Fruit fly (Drosophila melanogaster) whole organism, adult: Measurements from ENCODE around the gene mRpS11.
A peak's percentile ranks its signal among the peaks of the same experiment; 100 is the strongest.

Experiments
- CG11617 ChIP-seq: fragments of 200-800 bp; sonication (Bioruptor generic); optimal IDR thresholded peaks from 2 replicates; lab custom pipeline; 2017; ENCODE audit warnings: mild to moderate bottlenecking, missing biosample characterization, missing genetic modification reagents, missing genetic modification characterization
- CG12768 ChIP-seq: fragments of 200-800 bp; sonication (Bioruptor generic); optimal IDR thresholded peaks from 2 replicates; lab custom pipeline; 2017; ENCODE audit warnings: missing biosample characterization, missing genetic modification characterization, mild to moderate bottlenecking, moderate library complexity, missing genetic modification reagents
- CG33017 ChIP-seq: fragments of 200-800 bp; sonication (Bioruptor generic); optimal IDR thresholded peaks from 2 replicates; lab custom pipeline; 2018; ENCODE audit warnings: missing biosample characterization, mild to moderate bottlenecking, missing genetic modification characterization, moderate library complexity
- CG7045 ChIP-seq: fragments of 200-800 bp; sonication (Bioruptor generic); optimal IDR thresholded peaks from 2 replicates; lab custom pipeline; 2017; ENCODE audit warnings: missing biosample characterization, mild to moderate bottlenecking, missing genetic modification characterization
- CG7101 ChIP-seq: fragments of 200-800 bp; sonication (Bioruptor generic); optimal IDR thresholded peaks from 2 replicates; lab custom pipeline; 2018; ENCODE audit warnings: missing biosample characterization, mild to moderate bottlenecking, missing genetic modification characterization, moderate library complexity
- Clk ChIP-seq: fragments of 200-800 bp; sonication (Bioruptor generic); optimal IDR thresholded peaks from 2 replicates; lab custom pipeline; 2017; ENCODE audit warnings: missing biosample characterization, missing genetic modification characterization
- Mnt ChIP-seq: fragments of 200-800 bp; sonication (Bioruptor generic); optimal IDR thresholded peaks from 2 replicates; lab custom pipeline; 2016; ENCODE audit warnings: missing biosample characterization, mild to moderate bottlenecking, missing genetic modification characterization
- cic ChIP-seq: fragments of 200-800 bp; sonication (Bioruptor generic); optimal IDR thresholded peaks from 2 replicates; lab custom pipeline; 2017; ENCODE audit warnings: missing biosample characterization, mild to moderate bottlenecking, missing genetic modification characterization, moderate library complexity
- ovo ChIP-seq: fragments of 200-800 bp; sonication (Bioruptor generic); optimal IDR thresholded peaks from 2 replicates; lab custom pipeline; 2016; ENCODE audit warnings: missing biosample characterization, missing genetic modification characterization
- tj ChIP-seq: fragments of 200-800 bp; sonication (Bioruptor generic); optimal IDR thresholded peaks from 3 replicates; lab custom pipeline; 2017; ENCODE audit warnings: missing biosample characterization, mild to moderate bottlenecking, missing genetic modification characterization, moderate library complexity

- TF ChIP-seq Mnt (GFP tag; lab: Kevin White, UChicago), result no peak
- peak; percentile 25 for TF ChIP-seq CG7101 (tag; lab: Kevin White, UChicago)
- no peak for TF ChIP-seq ovo (GFP tag; lab: Kevin White, UChicago)
- no peak for TF ChIP-seq CG33017 (tag; lab: Kevin White, UChicago)
- no peak for TF ChIP-seq Clk
- TF ChIP-seq cic, result no peak
- TF ChIP-seq CG7045 (GFP tag; lab: Kevin White, UChicago), result peak; percentile 46
- peak; percentile 51 for TF ChIP-seq CG11617 (GFP tag; lab: Kevin White, UChicago)
- no peak for TF ChIP-seq CG12768
- TF ChIP-seq tj (GFP tag; lab: Kevin White, UChicago), result no peak
Observed at dm6 chr3R:17060244-17060664, 12.3 kb upstream of the mRpS11 start.
